Worm (Caenorhabditis elegans) whole organism, L1 larva: Measurements from ENCODE around the gene Y45G5AM.7.

ENCODE experiments used
- ama-1 ChIP-seq: fragments of 150-350 bp; optimal IDR thresholded peaks from 2 replicates; lab custom pipeline; 2014
- dsc-1 ChIP-seq: sonication (generic microtip); optimal IDR thresholded peaks from 2 replicates; lab custom pipeline; 2016; ENCODE audit warnings: mild to moderate bottlenecking, missing genetic modification characterization, missing compliant biosample characterization
- lin-35 ChIP-seq, 2 experiments: fragments of 150-350 bp; optimal IDR thresholded peaks; 2 replicates each; lab custom pipeline; 2014; ENCODE audit warnings: missing biosample characterization in 2 of 2, missing genetic modification characterization in 2 of 2, missing genetic modification reagents in 2 of 2
- nhr-11 ChIP-seq: fragments of 150-350 bp; optimal IDR thresholded peaks from 2 replicates; lab custom pipeline; 2014; ENCODE audit warnings: missing biosample characterization, missing genetic modification characterization
- nhr-20 ChIP-seq: sonication (generic microtip); optimal IDR thresholded peaks from 2 replicates; lab custom pipeline; 2016; ENCODE audit warnings: mild to moderate bottlenecking, missing genetic modification characterization, missing compliant biosample characterization
- nhr-77 ChIP-seq: fragments of 150-350 bp; optimal IDR thresholded peaks from 2 replicates; lab custom pipeline; 2014; ENCODE audit warnings: missing biosample characterization, missing genetic modification characterization
- pax-3 ChIP-seq: fragments of 200-800 bp; sonication (Bioruptor generic); optimal IDR thresholded peaks from 2 replicates; lab custom pipeline; 2018; ENCODE audit warnings: mild to moderate bottlenecking, missing genetic modification characterization, moderate library complexity, missing compliant biosample characterization
- unc-62 ChIP-seq: fragments of 150-350 bp; optimal IDR thresholded peaks from 2 replicates; lab custom pipeline; 2014; ENCODE audit warnings: missing biosample characterization, missing genetic modification reagents, missing genetic modification characterization
- zag-1 ChIP-seq: fragments of 150-350 bp; optimal IDR thresholded peaks from 2 replicates; lab custom pipeline; 2014; ENCODE audit warnings: missing biosample characterization, missing genetic modification characterization

DNA sequence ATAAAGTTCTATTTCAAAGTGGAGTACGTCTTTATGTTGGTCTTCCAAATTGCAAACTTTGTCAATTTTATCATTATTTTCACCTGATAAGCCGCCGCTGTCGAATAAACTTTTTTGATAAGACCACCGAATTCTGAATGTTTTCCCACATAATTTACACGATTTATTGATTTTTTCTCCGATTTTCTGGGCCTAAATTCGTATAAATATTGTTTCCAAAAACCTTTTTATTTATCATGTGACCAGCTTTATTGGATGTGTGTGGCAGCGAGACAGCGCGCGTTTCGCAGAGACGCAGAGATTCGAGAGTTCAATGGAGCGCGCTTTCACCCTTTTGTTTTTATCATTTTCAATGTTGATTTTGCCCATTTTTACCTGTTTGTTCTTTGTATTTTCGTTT is 27.0 kb downstream of the Y45G5AM.7 start:
- TF ChIP-seq ama-1 (lab: Kevin White, UChicago) (no peak), lin-35 (GFP tag; optimal IDR thresholded peaks at IDR 0.05; lab: Kevin White, UChicago) (peak; percentile 81 to 86), pax-3 (tag; lab: Kevin White, UChicago) (peak; percentile 74), unc-62 (GFP tag; lab: Kevin White, UChicago) (no peak), nhr-20 (peak; percentile 96), dsc-1 (tag; lab: Kevin White, UChicago) (peak; percentile 95), nhr-77 (tag; lab: Kevin White, UChicago) (peak; percentile 44), zag-1 (tag; lab: Kevin White, UChicago) (no peak), nhr-11 (peak; percentile 20)
